Worm (Caenorhabditis elegans) whole organism, young adult: ENCODE results near the gene R148.3.

Source experiments
- B0019.2 ChIP-seq: fragments of 200-800 bp; sonication (Bioruptor generic); conservative IDR thresholded peaks from 2 replicates; pipeline ENCODE4 v1.3.6; 2022; ENCODE audit warnings: missing genetic modification reagents, missing genetic modification characterization, missing compliant biosample characterization
- B0035.1 ChIP-seq: sonication (generic microtip); optimal IDR thresholded peaks from 2 replicates; lab custom pipeline; 2016; ENCODE audit warnings: missing genetic modification characterization, mild to moderate bottlenecking, missing compliant biosample characterization, missing genotype, missing genetic modification reagents
- B0261.1 ChIP-seq: sonication (generic microtip); optimal IDR thresholded peaks from 2 replicates; lab custom pipeline; 2016; ENCODE audit warnings: mild to moderate bottlenecking, missing genetic modification characterization, moderate library complexity, missing compliant biosample characterization
- B0336.3 ChIP-seq: fragments of 200-800 bp; sonication (Bioruptor generic); IDR thresholded peaks from 2 replicates; pipeline ENCODE4 v1.3.6; 2022; ENCODE audit warnings: missing genetic modification characterization, missing compliant biosample characterization
- F10E7.11 ChIP-seq: sonication (generic microtip); optimal IDR thresholded peaks from 2 replicates; lab custom pipeline; 2017; ENCODE audit warnings: mild to moderate bottlenecking, missing genetic modification characterization, moderate library complexity, missing compliant biosample characterization
- F33H1.4 ChIP-seq: fragments of 200-800 bp; sonication (Bioruptor generic); IDR thresholded peaks from 2 replicates; pipeline ENCODE4 v1.3.6; 2022; ENCODE audit warnings: missing genetic modification reagents, missing genetic modification characterization, missing compliant biosample characterization
- F37B4.10 ChIP-seq: fragments of 200-800 bp; sonication (Bioruptor generic); IDR thresholded peaks from 2 replicates; pipeline ENCODE4 v1.3.6; 2022; ENCODE audit warnings: missing genetic modification characterization, missing compliant biosample characterization
- F57C9.4 ChIP-seq: sonication (generic microtip); optimal IDR thresholded peaks from 2 replicates; lab custom pipeline; 2017; ENCODE audit warnings: mild to moderate bottlenecking, missing genetic modification characterization, missing compliant biosample characterization
- K11D2.4 ChIP-seq: fragments of 200-800 bp; sonication (Bioruptor generic); IDR thresholded peaks from 2 replicates; pipeline ENCODE4 v1.3.6; 2022; ENCODE audit warnings: missing genetic modification reagents, missing genetic modification characterization, missing compliant biosample characterization
- K12H6.12 ChIP-seq: fragments of 200-800 bp; sonication (Bioruptor generic); optimal IDR thresholded peaks from 2 replicates; lab custom pipeline; 2018; ENCODE audit warnings: mild to moderate bottlenecking, missing genetic modification characterization, missing compliant biosample characterization
- T07F8.4 ChIP-seq: sonication (generic microtip); optimal IDR thresholded peaks from 2 replicates; lab custom pipeline; 2016; ENCODE audit warnings: mild to moderate bottlenecking, missing genetic modification characterization, moderate library complexity, missing compliant biosample characterization
- T26A5.8 ChIP-seq: sonication (generic microtip); optimal IDR thresholded peaks from 2 replicates; lab custom pipeline; 2016; ENCODE audit warnings: missing genetic modification characterization, missing compliant biosample characterization
- Y53G8AR.9 ChIP-seq: fragments of 200-800 bp; sonication (Bioruptor generic); conservative IDR thresholded peaks from 2 replicates; pipeline ENCODE4 v1.3.6; 2022; ENCODE audit warnings: missing genetic modification reagents, missing genetic modification characterization, missing compliant biosample characterization
- Y67H2A.10 ChIP-seq: fragments of 200-800 bp; sonication (Bioruptor generic); conservative IDR thresholded peaks from 2 replicates; pipeline ENCODE4 v1.3.6; 2022; ENCODE audit warnings: missing genetic modification reagents, missing genetic modification characterization, missing compliant biosample characterization
- Y95B8A.8 ChIP-seq: fragments of 200-800 bp; sonication (Bioruptor generic); IDR thresholded peaks from 2 replicates; pipeline ENCODE4 v1.3.6; 2022; ENCODE audit warnings: missing genetic modification reagents, missing genetic modification characterization, missing compliant biosample characterization
- ZK185.1 ChIP-seq: sonication (generic microtip); optimal IDR thresholded peaks from 2 replicates; lab custom pipeline; 2016; ENCODE audit warnings: mild to moderate bottlenecking, missing genetic modification characterization, missing compliant biosample characterization; ENCODE audit not compliant: poor library complexity, severe bottlenecking
- ama-1 ChIP-seq, 3 experiments: fragments of 150-350 bp in 1 of 3; sonication (generic microtip) in 2 of 3; optimal IDR thresholded peaks; 2 replicates each; lab custom pipeline; 2014 to 2018; ENCODE audit warnings: missing biosample characterization in 2 of 3, missing genetic modification characterization in 2 of 3, missing genetic modification reagents in 2 of 3
- aptf-3 ChIP-seq: fragments of 200-800 bp; sonication (Bioruptor generic); IDR thresholded peaks from 2 replicates; pipeline ENCODE4 v1.3.6; 2022; ENCODE audit warnings: missing genetic modification characterization, missing compliant biosample characterization
- cebp-1 ChIP-seq, 2 experiments: fragments of 200-800 bp in 1 of 2; sonication (Bioruptor generic) in 1 of 2; sonication (generic microtip) in 1 of 2; IDR thresholded peaks in 1 of 2; optimal IDR thresholded peaks in 1 of 2; 2 replicates each; pipeline versions ENCODE4 v1.3.6 to Lab custom; 2017 to 2022; ENCODE audit warnings: missing compliant biosample characterization in 2 of 2, missing genetic modification characterization in 2 of 2, mild to moderate bottlenecking in 1 of 2, missing genetic modification reagents in 1 of 2, moderate library complexity in 1 of 2
- ceh-100 ChIP-seq: fragments of 200-800 bp; sonication (Bioruptor generic); IDR thresholded peaks from 2 replicates; pipeline ENCODE4 v1.3.6; 2022; ENCODE audit warnings: missing genetic modification reagents, missing genetic modification characterization, missing compliant biosample characterization
- ceh-27 ChIP-seq: fragments of 200-800 bp; sonication (Bioruptor generic); optimal IDR thresholded peaks from 2 replicates; lab custom pipeline; 2018; ENCODE audit warnings: mild to moderate bottlenecking, missing genetic modification characterization, moderate library complexity, missing compliant biosample characterization
- ceh-91 ChIP-seq: fragments of 200-800 bp; sonication (Bioruptor generic); IDR thresholded peaks from 2 replicates; pipeline ENCODE4 v1.3.6; 2022; ENCODE audit warnings: missing genetic modification reagents, missing genetic modification characterization, missing compliant biosample characterization
- chd-7 ChIP-seq: sonication (generic microtip); optimal IDR thresholded peaks from 2 replicates; lab custom pipeline; 2016; ENCODE audit warnings: mild to moderate bottlenecking, missing genetic modification characterization, moderate library complexity, missing compliant biosample characterization
- die-1 ChIP-seq: sonication (generic microtip); optimal IDR thresholded peaks from 2 replicates; lab custom pipeline; 2016; ENCODE audit warnings: missing genotype, mild to moderate bottlenecking, missing genetic modification characterization, missing compliant biosample characterization
- ekl-4 ChIP-seq: fragments of 200-800 bp; sonication (Bioruptor generic); IDR thresholded peaks from 2 replicates; pipeline ENCODE4 v1.3.6; 2022; ENCODE audit warnings: missing genetic modification reagents, missing genetic modification characterization, missing compliant biosample characterization
- fkh-3 ChIP-seq: sonication (generic microtip); optimal IDR thresholded peaks from 2 replicates; lab custom pipeline; 2016; ENCODE audit warnings: mild to moderate bottlenecking, missing genetic modification characterization, missing compliant biosample characterization
- hlh-26 ChIP-seq: fragments of 200-800 bp; sonication (Bioruptor generic); conservative IDR thresholded peaks from 2 replicates; pipeline ENCODE4 v1.3.6; 2022; ENCODE audit warnings: missing genetic modification reagents, missing genetic modification characterization, missing compliant biosample characterization
- hmg-1.2 ChIP-seq: fragments of 200-800 bp; sonication (Bioruptor generic); IDR thresholded peaks from 2 replicates; pipeline ENCODE4 v1.3.6; 2022; ENCODE audit warnings: missing genetic modification reagents, missing genetic modification characterization, missing compliant biosample characterization
- hsf-1 ChIP-seq: fragments of 200-800 bp; sonication (Bioruptor generic); IDR thresholded peaks from 2 replicates; pipeline ENCODE4 v1.3.6; 2022; ENCODE audit warnings: missing genetic modification reagents, missing genetic modification characterization, missing compliant biosample characterization
- lag-1 ChIP-seq: fragments of 200-800 bp; sonication (Bioruptor generic); IDR thresholded peaks from 2 replicates; pipeline ENCODE4 v1.3.6; 2022; ENCODE audit warnings: missing genetic modification reagents, missing genetic modification characterization, missing compliant biosample characterization
- lin-26 ChIP-seq: fragments of 200-800 bp; sonication (Bioruptor generic); IDR thresholded peaks from 2 replicates; pipeline ENCODE4 v1.3.6; 2022; ENCODE audit warnings: missing genetic modification reagents, missing genetic modification characterization, missing compliant biosample characterization
- lir-1 ChIP-seq: fragments of 200-800 bp; sonication (Bioruptor generic); conservative IDR thresholded peaks from 2 replicates; pipeline ENCODE4 v1.3.6; 2022; ENCODE audit warnings: missing genetic modification reagents, missing genetic modification characterization, missing compliant biosample characterization
- lsl-1 ChIP-seq: fragments of 200-800 bp; sonication (Bioruptor generic); optimal IDR thresholded peaks from 2 replicates; lab custom pipeline; 2018; ENCODE audit warnings: mild to moderate bottlenecking, missing genetic modification characterization, moderate library complexity, missing compliant biosample characterization
- madf-6 ChIP-seq: fragments of 200-800 bp; sonication (Bioruptor generic); IDR thresholded peaks from 2 replicates; pipeline ENCODE4 v1.3.6; 2022; ENCODE audit warnings: missing genetic modification reagents, missing genetic modification characterization, missing compliant biosample characterization
- mcd-1 ChIP-seq: fragments of 200-800 bp; sonication (Bioruptor generic); IDR thresholded peaks from 2 replicates; pipeline ENCODE4 v1.3.6; 2022; ENCODE audit warnings: missing genetic modification reagents, missing genetic modification characterization, missing compliant biosample characterization
- mel-28 ChIP-seq: sonication (generic microtip); optimal IDR thresholded peaks from 2 replicates; lab custom pipeline; 2016; ENCODE audit warnings: borderline replicate concordance, mild to moderate bottlenecking, missing genetic modification characterization, missing compliant biosample characterization
- nhr-120 ChIP-seq: fragments of 200-800 bp; sonication (Bioruptor generic); IDR thresholded peaks from 2 replicates; pipeline ENCODE4 v1.3.6; 2022; ENCODE audit warnings: missing genetic modification characterization, missing compliant biosample characterization
- nhr-27 ChIP-seq: fragments of 200-800 bp; sonication (Bioruptor generic); optimal IDR thresholded peaks from 2 replicates; lab custom pipeline; 2018; ENCODE audit warnings: mild to moderate bottlenecking, missing genetic modification characterization, moderate library complexity, missing compliant biosample characterization
- pbrm-1 ChIP-seq: fragments of 200-800 bp; sonication (Bioruptor generic); IDR thresholded peaks from 2 replicates; pipeline ENCODE4 v1.3.6; 2022; ENCODE audit warnings: missing genetic modification reagents, missing genetic modification characterization, missing compliant biosample characterization
- pha-4 ChIP-seq: fragments of 150-350 bp; sonication (generic microtip); optimal IDR thresholded peaks from 2 replicates; lab custom pipeline; 2014; ENCODE audit warnings: missing biosample characterization, missing genetic modification reagents, missing genetic modification characterization
- rpc-1 ChIP-seq, 2 experiments: fragments of 150-350 bp in 1 of 2; sonication (generic microtip) in 1 of 2; optimal IDR thresholded peaks; 2 replicates each; lab custom pipeline; 2014 to 2018; ENCODE audit warnings: missing biosample characterization in 1 of 2, missing genetic modification characterization in 1 of 2, missing genetic modification reagents in 1 of 2, missing genotype in 1 of 2
- snpc-4 ChIP-seq, 5 experiments: fragments of 150-350 bp in 1 of 5; sonication (generic microtip) in 4 of 5; optimal IDR thresholded peaks; 2 replicates each; lab custom pipeline; 2014 to 2018; ENCODE audit warnings: missing genetic modification characterization in 5 of 5, missing biosample characterization in 3 of 5, antibody characterized with exemption in 2 of 5, mild to moderate bottlenecking in 2 of 5, missing compliant biosample characterization in 2 of 5, missing genotype in 2 of 5, moderate library complexity in 2 of 5, missing genetic modification reagents in 1 of 5
- tlf-1 ChIP-seq: fragments of 200-800 bp; sonication (Bioruptor generic); optimal IDR thresholded peaks from 2 replicates; lab custom pipeline; 2018; ENCODE audit warnings: mild to moderate bottlenecking, missing genetic modification characterization, missing compliant biosample characterization
- zim-3 ChIP-seq: sonication (generic microtip); optimal IDR thresholded peaks from 2 replicates; lab custom pipeline; 2017; ENCODE audit warnings: mild to moderate bottlenecking, missing genetic modification characterization, moderate library complexity, missing compliant biosample characterization
- ztf-18 ChIP-seq: sonication (generic microtip); optimal IDR thresholded peaks from 2 replicates; lab custom pipeline; 2016; ENCODE audit warnings: missing genotype, mild to moderate bottlenecking, missing genetic modification characterization, missing compliant biosample characterization
- ztf-26 ChIP-seq: sonication (generic microtip); optimal IDR thresholded peaks from 2 replicates; lab custom pipeline; 2017; ENCODE audit warnings: missing genetic modification characterization, missing compliant biosample characterization
- ztf-28 ChIP-seq: fragments of 200-800 bp; sonication (Bioruptor generic); IDR thresholded peaks from 2 replicates; pipeline ENCODE4 v1.3.6; 2022; ENCODE audit warnings: missing genetic modification reagents, missing genetic modification characterization, missing compliant biosample characterization

R148.3 gene

ce11 chrIII:3171382-3171781 lies 3.7 kb upstream of the R148.3 start, which contains the start of gene R148.4:
Gene R148.4, plus strand, starts transcription at chrIII:3171592.
- 0 out of 2 replicates have a peak, but pooled peaks have one; percentile 32 for TF ChIP-seq ekl-4 (GFP tag; lab: Robert Waterston, UW)
- TF ChIP-seq zim-3 (tag; lab: Kevin White, UChicago), result no peak
- no peak for TF ChIP-seq B0035.1 (tag; lab: Kevin White, UChicago)
- TF ChIP-seq lin-26 (GFP tag; lab: Robert Waterston, UW), result no peak
- TF ChIP-seq madf-6 (GFP tag; lab: Robert Waterston, UW), result peak; percentile 95
- TF ChIP-seq mel-28, result no peak
- no peak for TF ChIP-seq snpc-4 (GFP tag; optimal IDR thresholded peaks at IDR 0.05; lab: Kevin White, UChicago)
- TF ChIP-seq snpc-4 (tag; optimal IDR thresholded peaks at IDR 0.05; lab: Kevin White, UChicago), result no peak
- TF ChIP-seq hlh-26 (GFP tag; lab: Robert Waterston, UW), result no peak
- TF ChIP-seq nhr-120 (GFP tag; lab: Robert Waterston, UW), result no peak
- no peak for TF ChIP-seq lag-1
- TF ChIP-seq ceh-27 (GFP tag; lab: Kevin White, UChicago), result no peak
- no peak for TF ChIP-seq T07F8.4
- no peak for TF ChIP-seq K12H6.12 (tag; lab: Kevin White, UChicago)
- no peak for TF ChIP-seq cebp-1 (GFP tag; IDR thresholded peaks at IDR 0.05; lab: Robert Waterston, UW)
- TF ChIP-seq cebp-1 (tag; optimal IDR thresholded peaks at IDR 0.05; lab: Kevin White, UChicago), result no peak
- TF ChIP-seq aptf-3 (GFP tag; lab: Robert Waterston, UW), result no peak
- TF ChIP-seq ceh-100 (GFP tag; lab: Robert Waterston, UW), result no peak
- no peak for TF ChIP-seq B0019.2 (GFP tag; lab: Robert Waterston, UW)
- TF ChIP-seq ztf-26 (tag; lab: Kevin White, UChicago), result no peak
- TF ChIP-seq nhr-27 (tag; lab: Kevin White, UChicago), result no peak
- no peak for TF ChIP-seq rpc-1 (optimal IDR thresholded peaks at IDR 0.05; lab: Kevin White, UChicago)
- no peak for TF ChIP-seq rpc-1 (tag; optimal IDR thresholded peaks at IDR 0.05; lab: Kevin White, UChicago)
- TF ChIP-seq F33H1.4 (GFP tag; lab: Robert Waterston, UW), result peak; percentile 97
- no peak for TF ChIP-seq T26A5.8
- no peak for TF ChIP-seq K11D2.4
- TF ChIP-seq lsl-1, result peak; percentile 98
- TF ChIP-seq ztf-18 (tag; lab: Kevin White, UChicago), result peak; percentile 52
- TF ChIP-seq fkh-3, result no peak
- no peak for TF ChIP-seq tlf-1 (GFP tag; lab: Kevin White, UChicago)
- TF ChIP-seq pha-4 (tag; lab: Kevin White, UChicago), result no peak
- no peak for TF ChIP-seq ztf-28 (GFP tag; lab: Robert Waterston, UW)
- TF ChIP-seq hmg-1.2 (GFP tag; lab: Robert Waterston, UW), result peak; percentile 50
- no peak; the same call in 1 of the 2 replicates for TF ChIP-seq lir-1 (GFP tag; lab: Robert Waterston, UW)
- TF ChIP-seq ZK185.1 (tag; lab: Kevin White, UChicago), result no peak
- 0 out of 2 replicates have a peak, but pooled peaks have one; percentile 46 for TF ChIP-seq hsf-1 (GFP tag; lab: Robert Waterston, UW)
- TF ChIP-seq chd-7, result no peak
- TF ChIP-seq Y95B8A.8 (GFP tag; lab: Robert Waterston, UW), result no peak
- TF ChIP-seq Y53G8AR.9 (GFP tag; lab: Robert Waterston, UW), result no peak
- TF ChIP-seq B0261.1 (tag; lab: Kevin White, UChicago), result no peak
- TF ChIP-seq F37B4.10 (GFP tag; lab: Robert Waterston, UW), result no peak
- TF ChIP-seq F57C9.4 (tag; lab: Kevin White, UChicago), result no peak
- TF ChIP-seq pbrm-1 (GFP tag; lab: Robert Waterston, UW), result peak; percentile 61; the same call in 1 of the 2 replicates
- no peak for TF ChIP-seq Y67H2A.10 (GFP tag; lab: Robert Waterston, UW)
- TF ChIP-seq die-1 (tag; lab: Kevin White, UChicago), result no peak
- TF ChIP-seq F10E7.11 (tag; lab: Kevin White, UChicago), result no peak
- no peak for TF ChIP-seq B0336.3 (GFP tag; lab: Robert Waterston, UW)
- peak; percentile 88 for TF ChIP-seq ceh-91 (GFP tag; lab: Robert Waterston, UW)
- TF ChIP-seq mcd-1 (GFP tag; lab: Robert Waterston, UW), result peak; percentile 63
- TF ChIP-seq ama-1 (optimal IDR thresholded peaks at IDR 0.05; lab: Kevin White, UChicago), result no peak
- TF ChIP-seq ama-1 (GFP tag; optimal IDR thresholded peaks at IDR 0.05; lab: Kevin White, UChicago), result no peak
